Fruit fly (Drosophila melanogaster): Measurements from ENCODE around the gene CG15772.
A peak's percentile ranks its signal among the peaks of the same experiment; 100 is the strongest.

Gene CG15772

DNA sequence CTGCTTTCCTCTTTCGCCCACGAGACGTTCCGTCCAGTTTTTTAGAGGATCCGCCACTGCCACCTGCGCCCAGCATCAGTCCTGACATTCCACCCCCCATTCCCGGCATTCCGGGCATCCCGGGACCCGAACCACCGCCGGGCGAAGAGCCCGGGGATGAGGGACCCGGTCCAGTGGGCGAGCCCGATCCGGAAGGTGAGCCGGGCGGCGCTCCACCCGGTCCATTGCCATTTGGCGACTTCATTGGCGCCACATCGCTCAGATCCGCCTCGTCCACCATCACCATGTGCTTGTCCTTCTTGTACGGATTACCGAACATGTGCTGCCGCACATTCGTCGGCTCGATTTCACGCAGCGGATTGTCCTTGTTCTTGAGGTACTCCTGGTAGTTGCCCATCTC, 10.4 kb upstream of the CG15772 start:
- no peak for TF ChIP-seq CG8478 (optimal IDR thresholded peaks at IDR 0.05)
- no peak for TF ChIP-seq CTCF (optimal IDR thresholded peaks at IDR 0.05)

DNA sequence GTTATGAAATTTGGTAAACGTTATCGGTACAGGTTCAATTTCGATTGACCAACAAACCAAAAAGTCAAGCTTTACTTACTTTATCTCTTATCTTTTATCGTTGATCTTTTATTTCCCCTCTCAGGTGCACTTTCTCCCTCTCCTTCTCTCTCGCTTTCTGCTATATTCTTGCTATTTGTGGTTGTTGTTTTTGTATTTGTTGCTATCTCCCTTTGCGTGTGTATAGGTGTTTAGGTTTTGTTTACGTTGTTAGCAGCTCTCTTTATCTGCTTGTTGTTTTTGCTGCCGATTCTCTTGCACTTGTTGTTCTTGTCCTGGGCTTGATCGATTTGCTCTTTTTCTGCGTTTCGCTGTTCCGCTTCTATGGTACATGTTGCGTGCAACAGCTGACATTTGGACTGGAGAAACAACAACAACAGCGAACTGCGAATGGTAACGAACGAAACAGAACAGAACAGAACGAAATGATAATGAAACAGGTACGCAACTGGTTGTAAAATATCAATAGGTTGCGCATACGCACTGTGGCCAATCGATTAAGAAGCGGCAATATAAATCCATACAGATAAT, 7.7 kb upstream of the CG15772 start:
- no peak for TF ChIP-seq CTCF (optimal IDR thresholded peaks at IDR 0.05)
- TF ChIP-seq CG8478 (optimal IDR thresholded peaks at IDR 0.05) = no peak

DNA sequence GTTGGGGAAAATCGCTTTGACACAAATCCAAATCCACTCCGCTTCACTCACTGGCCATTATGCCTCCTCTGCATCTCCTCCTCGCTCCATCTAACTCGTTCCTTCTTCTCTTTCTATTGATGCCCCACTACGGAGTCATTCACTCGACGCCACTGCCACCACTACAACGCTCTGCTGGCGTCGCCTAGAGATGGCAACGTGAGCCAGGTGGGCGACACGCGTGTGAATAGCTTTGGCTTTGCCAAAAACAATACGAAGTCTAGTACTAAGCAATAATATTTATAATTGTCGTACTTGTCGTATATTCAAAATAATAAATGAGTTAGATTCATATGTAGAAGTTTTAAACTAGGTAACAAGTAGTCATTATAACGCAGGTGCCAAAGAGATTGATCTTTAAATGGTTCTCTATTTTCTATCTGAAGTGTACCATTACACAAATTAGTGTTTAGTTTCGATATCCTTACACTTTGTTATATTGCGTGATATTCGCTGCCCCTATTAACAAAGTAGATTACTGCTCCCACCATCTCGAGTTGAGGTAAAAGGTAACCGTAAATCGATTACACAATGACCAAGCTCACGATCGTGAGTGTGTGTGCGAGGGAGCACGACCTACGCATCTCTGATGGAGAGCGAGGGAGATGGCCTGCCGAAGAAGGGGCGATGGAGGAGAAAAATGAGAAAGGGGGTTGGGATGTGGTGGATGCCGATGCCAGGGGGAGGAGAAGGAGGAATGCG, 6.9 kb upstream of the CG15772 start:
- TF ChIP-seq CG8478 (optimal IDR thresholded peaks at IDR 0.05) (no peak), CTCF (optimal IDR thresholded peaks at IDR 0.05) (no peak)

DNA sequence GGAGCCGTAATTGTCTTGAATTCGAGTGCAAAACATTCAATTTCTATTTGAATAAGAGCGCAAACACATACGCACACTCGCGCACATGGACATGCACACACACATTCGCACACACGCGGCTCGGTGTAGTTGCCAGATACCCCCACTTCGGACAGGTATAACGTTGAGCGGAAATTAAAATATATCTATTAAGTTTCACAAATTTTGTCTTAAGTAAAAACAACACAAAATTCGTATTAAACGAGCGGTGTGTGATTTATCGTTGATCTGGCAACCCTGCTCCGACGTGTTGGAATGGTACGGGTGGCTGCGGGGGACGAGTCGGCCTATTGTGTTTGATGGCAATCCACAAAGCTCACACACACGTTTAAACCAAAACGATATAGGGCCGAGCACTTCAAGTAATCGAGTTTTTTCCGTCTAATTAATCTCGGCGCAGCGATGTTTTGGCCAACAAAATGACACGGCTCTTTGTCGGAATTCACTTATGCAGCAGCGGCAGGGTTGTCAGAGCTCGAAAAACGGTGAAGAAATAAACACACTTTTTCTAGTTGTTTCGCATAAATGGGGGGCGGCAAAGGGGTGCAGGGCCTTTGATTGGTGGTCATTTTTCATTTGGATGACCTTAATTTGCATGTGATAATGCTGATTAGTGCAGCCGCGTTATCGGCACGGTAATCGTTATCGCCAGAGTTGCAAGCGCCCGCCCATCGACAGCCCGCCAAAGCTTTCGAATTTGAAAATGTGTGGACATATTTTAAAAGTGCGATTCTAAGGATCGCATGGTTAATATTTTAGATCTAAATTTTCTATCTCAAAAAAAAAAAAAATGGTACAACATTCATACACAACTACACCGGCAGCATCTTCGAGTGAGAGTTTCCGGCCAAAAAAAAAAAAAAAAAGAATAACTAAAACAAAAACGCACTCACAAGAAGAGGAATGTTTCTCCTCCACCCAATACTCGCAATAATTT, 5.9 kb upstream of the CG15772 start:
- TF ChIP-seq CTCF (optimal IDR thresholded peaks at IDR 0.05) = no peak
- TF ChIP-seq CG8478 (optimal IDR thresholded peaks at IDR 0.05) = no peak

DNA sequence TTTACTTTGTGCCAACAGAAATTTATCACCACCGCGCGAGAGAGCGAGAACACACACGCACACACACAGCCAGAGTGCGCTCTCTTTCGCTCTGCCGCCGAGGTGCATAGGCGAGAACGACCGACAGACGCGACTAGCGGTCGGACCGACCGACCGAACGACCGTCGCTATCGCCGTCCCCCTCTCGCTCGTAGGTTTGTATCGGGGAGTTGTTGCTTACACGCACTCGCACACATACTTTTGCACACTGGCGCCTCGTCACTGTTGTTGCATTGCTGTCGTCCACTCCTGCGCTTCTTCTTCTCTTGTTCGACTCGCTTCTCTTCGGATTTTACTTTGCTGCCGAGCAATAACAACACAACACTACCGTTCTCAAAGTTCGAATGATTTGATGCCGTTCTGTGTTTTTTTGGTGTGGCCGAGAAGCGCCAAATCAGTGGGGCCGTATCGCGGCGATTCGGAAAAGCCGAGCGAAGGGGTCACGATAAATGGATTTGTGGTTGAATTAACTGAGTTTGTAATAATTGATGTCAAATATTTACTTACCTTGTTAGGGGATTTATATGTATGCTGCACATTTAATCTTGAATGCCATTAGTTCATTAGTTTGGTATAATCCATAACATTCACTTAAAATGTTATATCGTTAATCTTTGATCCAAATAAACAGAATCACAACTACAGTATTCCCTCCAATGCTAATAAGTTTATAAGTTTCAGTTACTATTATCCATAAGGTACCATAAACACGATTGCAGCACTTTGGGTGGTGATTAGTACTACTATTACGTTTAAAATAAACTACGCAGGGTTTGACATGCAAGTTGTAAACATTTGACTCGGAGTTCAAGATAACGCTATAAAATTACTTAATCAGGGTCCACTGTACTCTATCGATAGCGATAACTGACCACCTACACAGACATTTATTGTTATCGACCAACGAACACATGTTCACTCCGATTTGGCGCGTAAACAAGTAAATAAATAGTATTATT, 4.9 kb upstream of the CG15772 start, which contains the start of the genes IntS6 and Rtel1:
IntS6 (minus strand) TSS at position 391 of the 998 bp plus-strand sequence.
Rtel1 (plus strand) TSS at position 884 of the 998 bp plus-strand sequence.
- TF ChIP-seq CG8478 (optimal IDR thresholded peaks at IDR 0.05) (peak; percentile 13), CTCF (optimal IDR thresholded peaks at IDR 0.05) (peak; percentile 28 to 57)

DNA sequence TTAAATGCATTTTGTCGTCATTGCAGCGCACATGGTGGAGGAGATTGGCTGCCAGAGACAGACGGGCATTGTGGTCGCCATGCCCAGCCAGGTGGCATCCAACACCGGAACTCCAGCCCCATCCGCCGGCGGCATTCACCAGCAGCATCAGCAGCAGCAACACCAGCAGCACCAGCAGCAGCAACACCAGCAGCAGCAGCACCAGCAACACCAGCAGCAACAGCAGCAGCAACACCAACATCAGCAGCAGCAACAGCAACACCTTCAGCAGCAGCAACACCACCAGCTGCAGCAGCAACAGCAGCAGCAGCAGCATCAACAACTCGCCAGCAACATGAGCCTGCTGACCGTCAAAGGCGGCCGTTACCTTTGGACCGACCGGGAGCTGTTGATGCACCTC, 789 bp downstream of the CG15772 start:
- TF ChIP-seq CG8478 (optimal IDR thresholded peaks at IDR 0.05) (no peak), CTCF (optimal IDR thresholded peaks at IDR 0.05) (no peak)

DNA sequence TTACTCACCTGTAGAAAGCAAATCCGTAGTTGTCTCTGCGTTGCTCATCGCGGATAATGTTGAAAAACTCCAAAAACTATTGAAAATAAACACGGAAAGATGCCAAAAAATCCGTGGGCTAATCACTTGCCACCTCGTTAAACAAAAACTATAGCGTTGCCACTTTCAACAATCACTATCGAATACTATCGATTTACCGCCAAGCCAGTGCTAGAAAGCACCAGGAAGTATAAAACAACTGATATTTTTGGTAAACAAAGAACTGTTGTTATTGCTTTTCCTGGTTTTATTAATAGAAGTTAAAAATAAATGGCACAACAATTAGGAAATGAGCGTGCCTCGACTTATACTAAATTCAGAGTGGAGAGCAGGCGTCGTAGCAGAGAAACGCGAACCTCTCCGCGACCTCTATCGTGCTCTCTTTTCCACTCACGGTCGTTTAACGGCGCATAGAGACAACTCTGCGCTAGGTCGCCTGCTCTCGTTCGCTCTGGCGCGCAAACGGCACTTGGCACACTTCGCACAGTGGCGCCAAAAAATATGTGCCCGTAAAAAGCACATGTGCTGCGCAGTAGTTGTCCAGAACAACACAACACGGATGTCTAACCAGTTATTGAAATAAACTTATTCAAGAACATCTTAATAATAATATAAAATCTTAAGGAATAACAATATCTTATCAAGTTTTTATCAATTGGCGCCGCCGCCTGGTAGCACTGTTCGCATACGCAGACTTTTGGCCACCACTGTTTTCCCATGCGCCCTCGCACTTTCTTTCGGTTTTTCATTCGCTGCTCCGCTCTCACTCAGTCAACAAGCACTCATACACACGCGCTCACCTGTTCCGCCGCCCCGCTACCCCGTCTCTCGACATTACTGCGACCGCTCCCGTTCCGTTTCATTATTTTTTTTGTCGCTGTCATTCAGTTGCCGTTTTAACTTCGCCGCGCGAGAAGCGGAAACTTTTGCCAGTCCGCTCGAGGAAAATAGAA, 3.1 kb downstream of the CG15772 start, which contains the start of the genes lin-52 and CG15771:
lin-52 (minus strand) TSS at position 122 of the 992 bp plus-strand sequence.
CG15771 (plus strand) TSS at position 738 of the 992 bp plus-strand sequence.
- TF ChIP-seq CTCF (optimal IDR thresholded peaks at IDR 0.05) (peak; percentile 11 to 38), CG8478 (optimal IDR thresholded peaks at IDR 0.05) (no peak)

DNA sequence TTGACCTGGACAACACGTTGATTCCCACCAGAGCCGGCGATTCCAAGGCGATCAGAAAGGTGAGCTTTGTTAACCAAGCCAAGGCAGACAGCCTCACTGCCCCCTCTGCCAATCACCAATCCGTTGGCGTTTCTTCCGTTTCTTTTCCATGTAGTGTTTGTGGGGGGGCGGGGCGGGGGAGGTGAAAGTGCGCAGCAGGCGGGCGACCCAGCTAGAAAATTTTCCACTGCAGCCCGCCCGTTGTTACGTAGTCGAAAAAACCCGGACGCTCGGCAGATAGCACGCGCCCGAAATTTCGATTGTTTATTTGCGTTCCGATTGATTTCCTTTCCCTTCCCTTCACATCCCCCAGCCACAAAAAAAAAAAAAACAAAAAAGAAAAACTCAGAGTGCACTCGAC, 4.1 kb downstream of the CG15772 start:
- no peak for TF ChIP-seq CTCF (optimal IDR thresholded peaks at IDR 0.05)
- TF ChIP-seq CG8478 (optimal IDR thresholded peaks at IDR 0.05) = no peak

DNA sequence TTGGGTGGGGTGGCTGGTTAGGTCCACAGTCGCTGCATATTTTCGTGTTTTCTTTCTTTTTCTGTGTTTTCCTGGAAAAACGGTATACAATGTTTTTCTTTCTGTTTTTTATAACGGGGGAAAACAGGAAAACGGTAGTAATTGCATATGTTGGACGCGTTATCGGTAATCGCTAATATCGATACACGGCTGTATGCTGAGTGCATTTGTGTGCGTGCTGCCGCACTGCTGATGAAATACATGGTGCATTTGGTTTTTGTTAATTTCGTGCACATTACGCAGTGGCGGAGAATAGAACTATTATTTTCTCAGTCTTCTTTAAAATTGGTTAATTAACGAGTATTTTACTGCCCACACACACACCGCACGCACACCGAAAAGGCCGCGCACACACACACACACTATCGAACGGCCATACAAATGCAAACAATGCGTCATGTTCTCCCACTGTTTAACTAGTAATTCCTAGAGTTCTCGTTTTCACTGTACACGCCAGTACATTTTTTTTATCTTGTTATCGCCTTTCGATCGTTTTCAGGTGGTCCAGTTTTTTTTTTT, 11.5 kb downstream of the CG15772 start:
- TF ChIP-seq CG8478 (optimal IDR thresholded peaks at IDR 0.05) (no peak), CTCF (optimal IDR thresholded peaks at IDR 0.05) (no peak)

DNA sequence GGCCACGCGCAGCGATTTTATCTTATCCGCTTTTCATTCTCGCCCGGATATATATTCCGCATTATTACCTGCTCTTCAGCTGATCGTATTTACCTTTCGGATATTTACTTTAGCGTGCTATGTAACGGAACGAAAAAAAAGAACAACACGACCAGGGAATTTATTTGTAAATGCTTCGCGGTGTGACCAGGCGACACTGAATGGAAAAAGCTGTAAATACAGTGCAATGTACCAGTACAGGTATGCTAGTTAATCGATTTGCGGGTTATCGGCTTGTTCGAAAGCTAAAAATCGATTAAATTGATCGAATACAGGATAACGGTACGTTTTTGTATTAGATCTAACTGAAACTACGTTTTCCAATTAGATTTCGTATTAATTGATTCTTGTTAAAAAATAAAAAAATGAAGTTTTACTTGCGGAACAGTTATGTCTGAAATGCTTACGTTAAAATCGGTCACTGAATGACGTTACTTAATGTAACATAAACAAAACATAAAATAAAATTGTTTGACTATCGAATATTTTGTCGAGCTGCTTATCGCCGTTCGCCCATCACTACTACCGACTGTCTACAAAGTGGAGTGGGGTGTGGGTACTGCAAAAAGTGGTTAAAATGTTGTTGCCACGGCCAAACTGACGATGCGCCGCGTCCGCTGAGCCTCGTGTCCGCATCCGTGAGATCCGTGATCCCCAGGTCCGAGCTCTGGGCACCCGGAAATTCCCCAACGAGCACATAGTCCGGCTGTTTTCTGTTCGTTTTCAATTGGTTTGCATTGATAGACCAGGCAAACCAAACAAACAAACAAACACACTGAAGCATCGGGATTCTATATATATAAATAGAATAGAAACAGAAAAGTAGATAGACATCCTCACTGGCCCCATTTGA, 12.2 kb downstream of the CG15772 start, which contains the start of the genes MAPk-Ak2 and CG42699:
MAPk-Ak2 (minus strand) TSS at position 203 of the 892 bp plus-strand sequence.
CG42699 (plus strand) TSS at position 553 of the 892 bp plus-strand sequence.
- no peak for TF ChIP-seq CG8478 (optimal IDR thresholded peaks at IDR 0.05)
- TF ChIP-seq CTCF (optimal IDR thresholded peaks at IDR 0.05) = peak in 1 of 2 experiments; percentile 18

DNA sequence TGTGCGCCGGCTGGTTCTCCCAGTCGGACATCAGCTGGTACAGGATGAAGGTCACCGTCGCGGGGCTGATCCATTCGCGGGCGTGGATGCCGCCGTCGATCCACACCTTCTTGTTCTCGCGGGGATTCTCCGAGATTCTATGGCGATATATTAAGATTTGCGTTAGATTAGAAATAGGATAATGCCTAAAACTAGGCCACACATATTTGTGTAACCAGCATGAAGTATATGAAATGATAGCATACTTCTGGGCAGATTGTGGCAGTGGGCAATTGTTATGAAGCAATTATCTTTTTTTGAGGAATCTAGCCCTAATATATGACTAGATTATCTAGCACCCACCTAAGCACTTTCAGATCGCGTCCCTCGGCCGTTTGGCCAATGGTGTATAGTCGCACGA, 14.7 kb downstream of the CG15772 start:
- TF ChIP-seq CTCF (optimal IDR thresholded peaks at IDR 0.05) (no peak), CG8478 (optimal IDR thresholded peaks at IDR 0.05) (no peak)

Measured in S2 (cell line).